Worm (Caenorhabditis elegans) whole organism, early embryonic: ENCODE data around the gene F56C9.8.

Source experiments
- F13C5.2 ChIP-seq: sonication (generic microtip); optimal IDR thresholded peaks from 2 replicates; lab custom pipeline; 2017; ENCODE audit warnings: mild to moderate bottlenecking, missing genetic modification characterization, inconsistent platforms, missing compliant biosample characterization
- aly-1 ChIP-seq: sonication (generic microtip); optimal IDR thresholded peaks from 2 replicates; lab custom pipeline; 2016; ENCODE audit warnings: missing genetic modification characterization, missing compliant biosample characterization
- ama-1 ChIP-seq: fragments of 150-350 bp; optimal IDR thresholded peaks from 2 replicates; lab custom pipeline; 2014
- ceh-13 ChIP-seq: fragments of 200-800 bp; sonication (Bioruptor generic); optimal IDR thresholded peaks from 2 replicates; lab custom pipeline; 2018; ENCODE audit warnings: mild to moderate bottlenecking, missing genetic modification characterization, missing compliant biosample characterization
- ceh-36 ChIP-seq: sonication (generic microtip); optimal IDR thresholded peaks from 2 replicates; lab custom pipeline; 2016; ENCODE audit warnings: missing genetic modification characterization, inconsistent platforms, missing compliant biosample characterization
- ets-7 ChIP-seq: sonication (generic microtip); optimal IDR thresholded peaks from 2 replicates; lab custom pipeline; 2016; ENCODE audit warnings: missing genotype, missing genetic modification characterization, missing compliant biosample characterization
- flt-1 ChIP-seq: fragments of 200-800 bp; sonication (Bioruptor generic); IDR thresholded peaks from 2 replicates; pipeline ENCODE4 v1.3.6; 2022; ENCODE audit warnings: missing genetic modification characterization, missing compliant biosample characterization
- hmbx-1 ChIP-seq: sonication (generic microtip); optimal IDR thresholded peaks from 2 replicates; lab custom pipeline; 2016; ENCODE audit warnings: mild to moderate bottlenecking, missing genetic modification characterization, missing compliant biosample characterization
- hnd-1 ChIP-seq: sonication (generic microtip); optimal IDR thresholded peaks from 2 replicates; lab custom pipeline; 2016; ENCODE audit warnings: missing genetic modification characterization, missing compliant biosample characterization
- scrt-1 ChIP-seq: fragments of 200-800 bp; sonication (Bioruptor generic); IDR thresholded peaks from 2 replicates; pipeline ENCODE4 v1.3.6; 2022; ENCODE audit warnings: missing genetic modification characterization, missing compliant biosample characterization
- sea-1 ChIP-seq: fragments of 200-800 bp; sonication (Bioruptor generic); conservative IDR thresholded peaks from 2 replicates; pipeline ENCODE4 v1.3.6; 2022; ENCODE audit warnings: missing genetic modification characterization, missing compliant biosample characterization
- tbx-37 ChIP-seq: fragments of 200-800 bp; sonication (Bioruptor generic); conservative IDR thresholded peaks from 2 replicates; pipeline ENCODE4 v1.3.6; 2022; ENCODE audit warnings: missing genetic modification reagents, missing genetic modification characterization, missing compliant biosample characterization
- tra-4 ChIP-seq: sonication (generic microtip); optimal IDR thresholded peaks from 2 replicates; lab custom pipeline; 2017; ENCODE audit warnings: missing genetic modification characterization, missing compliant biosample characterization

- TF ChIP-seq aly-1 (tag; lab: Kevin White, UChicago) (no peak), scrt-1 (no peak), ama-1 (no peak), flt-1 (no peak), hnd-1 (tag; lab: Kevin White, UChicago) (no peak), F13C5.2 (tag; lab: Kevin White, UChicago) (no peak), ets-7 (tag; lab: Kevin White, UChicago) (no peak), ceh-36 (no peak), sea-1 (no peak), tra-4 (tag; lab: Kevin White, UChicago) (no peak), hmbx-1 (tag; lab: Kevin White, UChicago) (no peak), ceh-13 (GFP tag; lab: Kevin White, UChicago) (no peak), tbx-37 (GFP tag; lab: Robert Waterston, UW) (no peak)
Observed at ce11 chrIII:7272828-7273227, 46.5 kb downstream of the F56C9.8 start.
